Worm (Caenorhabditis elegans) whole organism, late embryonic: ENCODE results near the gene alh-11.

Experiments
- pag-3 ChIP-seq: sonication (generic microtip); optimal IDR thresholded peaks from 2 replicates; lab custom pipeline; 2016; ENCODE audit warnings: missing compliant biosample characterization, missing genetic modification characterization, borderline replicate concordance
- tbx-2 ChIP-seq: sonication (generic microtip); optimal IDR thresholded peaks from 2 replicates; lab custom pipeline; 2016; ENCODE audit warnings: missing genetic modification characterization, missing compliant biosample characterization

ce11 chrIII:770958-771357, 7.7 kb downstream of the alh-11 start, which contains the start of gene tpst-2:
- TF ChIP-seq tbx-2 (tag; lab: Kevin White, UChicago) (no peak), pag-3 (tag; lab: Kevin White, UChicago) (no peak)
